Fruit fly (Drosophila melanogaster): ENCODE results near the gene Ptp61F.

Gene Ptp61F

dm6 chr3L:1478998-1479680 lies 4.1 kb upstream of the Ptp61F start (continued):
- TF ChIP-seq knrl (GFP tag; IDR thresholded peaks at IDR 0.05; ENCODE audit: partially characterized antibody), result no peak
- peak; percentile 49 for TF ChIP-seq CG8944 (GFP tag; optimal IDR thresholded peaks at IDR 0.05)
- no peak for TF ChIP-seq sc (optimal IDR thresholded peaks at IDR 0.05)
- TF ChIP-seq sc (GFP tag; optimal IDR thresholded peaks at IDR 0.05), result peak; percentile 47
- TF ChIP-seq CG8281 (tag; optimal IDR thresholded peaks at IDR 0.05), result peak; percentile 2
- TF ChIP-seq chif (GFP tag; optimal IDR thresholded peaks at IDR 0.05), result peak; percentile 54 to 88
- TF ChIP-seq CG14050 (GFP tag; IDR thresholded peaks at IDR 0.05), result peak; percentile 64; the same call in 2 of the 3 replicates
- peak; percentile 27 for TF ChIP-seq CG1529 (GFP tag; optimal IDR thresholded peaks at IDR 0.05)
- peak; percentile 92 for TF ChIP-seq CG15696 (tag; optimal IDR thresholded peaks at IDR 0.05)
- peak; percentile 27 for TF ChIP-seq CG17385 (GFP tag; optimal IDR thresholded peaks at IDR 0.05)
- TF ChIP-seq CG15073 (GFP tag; optimal IDR thresholded peaks at IDR 0.05), result no peak
- peak; percentile 68 for TF ChIP-seq az2 (GFP tag; optimal IDR thresholded peaks at IDR 0.05)
- no peak for TF ChIP-seq run (tag; optimal IDR thresholded peaks at IDR 0.05)
- TF ChIP-seq Antp (GFP tag; optimal IDR thresholded peaks at IDR 0.05), result peak; percentile 21
- peak; percentile 87 for TF ChIP-seq CG17829 (tag; optimal IDR thresholded peaks at IDR 0.05)
- TF ChIP-seq CG4328 (GFP tag; optimal IDR thresholded peaks at IDR 0.05), result no peak
- no peak for TF ChIP-seq CG1792 (GFP tag; optimal IDR thresholded peaks at IDR 0.05)
- TF ChIP-seq Usf (GFP tag; optimal IDR thresholded peaks at IDR 0.05), result peak; percentile 62
- TF ChIP-seq CG4820 (GFP tag; optimal IDR thresholded peaks at IDR 0.05), result peak; percentile 61
- no peak for TF ChIP-seq Opbp (GFP tag; IDR thresholded peaks at IDR 0.05; ENCODE audit: partially characterized antibody)
- TF ChIP-seq onecut (GFP tag; IDR thresholded peaks at IDR 0.05), result peak; percentile 65
- TF ChIP-seq lilli (GFP tag; optimal IDR thresholded peaks at IDR 0.05), result peak; percentile 46
- no peak for TF ChIP-seq crp (GFP tag; optimal IDR thresholded peaks at IDR 0.05)
- TF ChIP-seq Nf-YB (GFP tag; optimal IDR thresholded peaks at IDR 0.05), result peak; percentile 28
- peak; percentile 1 for TF ChIP-seq mam (GFP tag; optimal IDR thresholded peaks at IDR 0.05)
- TF ChIP-seq salm (tag; optimal IDR thresholded peaks at IDR 0.05), result peak; percentile 3
- TF ChIP-seq Jarid2 (GFP tag; optimal IDR thresholded peaks at IDR 0.05), result no peak
- peak; percentile 60; the same call in 1 of the 2 replicates for TF ChIP-seq CG1024 (GFP tag; IDR thresholded peaks at IDR 0.05)
- no peak for TF ChIP-seq CG43689 (GFP tag; IDR thresholded peaks at IDR 0.05)
- peak; percentile 62 for TF ChIP-seq unpg (GFP tag; optimal IDR thresholded peaks at IDR 0.05)
- TF ChIP-seq CG12769 (tag; optimal IDR thresholded peaks at IDR 0.05), result no peak
- TF ChIP-seq CG4360 (GFP tag; IDR thresholded peaks at IDR 0.05), result peak; percentile 63
- TF ChIP-seq esg (GFP tag; conservative IDR thresholded peaks at IDR 0.05), result peak; percentile 39; the same call in 1 of the 2 replicates
- peak; percentile 50; the same call in 1 of the 2 replicates for TF ChIP-seq sob (GFP tag; IDR thresholded peaks at IDR 0.05)
- no peak for TF ChIP-seq ato (GFP tag; IDR thresholded peaks at IDR 0.05; ENCODE audit: partially characterized antibody)
- TF ChIP-seq CG8089 (GFP tag; optimal IDR thresholded peaks at IDR 0.05), result peak; percentile 72
- TF ChIP-seq stc (GFP tag; IDR thresholded peaks at IDR 0.05), result peak; percentile 47; the same call in 1 of the 2 replicates
- peak; percentile 60; the same call in 1 of the 3 replicates for TF ChIP-seq dysf (GFP tag; IDR thresholded peaks at IDR 0.05)
- peak; percentile 45 for TF ChIP-seq en (GFP tag; optimal IDR thresholded peaks at IDR 0.05)
- peak; percentile 81 for TF ChIP-seq CG18262 (tag; optimal IDR thresholded peaks at IDR 0.05)
- no peak for TF ChIP-seq CG3163 (GFP tag; optimal IDR thresholded peaks at IDR 0.05)
- peak; percentile 63 for TF ChIP-seq Mes4 (GFP tag; optimal IDR thresholded peaks at IDR 0.05)
- TF ChIP-seq sim (GFP tag; IDR thresholded peaks at IDR 0.05), result peak; percentile 84
- TF ChIP-seq Awh (GFP tag; IDR thresholded peaks at IDR 0.05), result no peak
- TF ChIP-seq CG14860 (GFP tag; IDR thresholded peaks at IDR 0.05; ENCODE audit: partially characterized antibody), result no peak
- peak; percentile 62 for TF ChIP-seq slbo (GFP tag; IDR thresholded peaks at IDR 0.05)
- TF ChIP-seq dpn (GFP tag; optimal IDR thresholded peaks at IDR 0.05), result peak; percentile 47 to 58
- TF ChIP-seq CG15011 (GFP tag; optimal IDR thresholded peaks at IDR 0.05), result no peak
- no peak for TF ChIP-seq CG3838 (GFP tag; optimal IDR thresholded peaks at IDR 0.05)
- TF ChIP-seq CG13775 (GFP tag; optimal IDR thresholded peaks at IDR 0.05), result peak; percentile 79

All from whole organism, embryonic.